Fruit fly (Drosophila melanogaster): ENCODE results near the gene CG9205.
A peak's percentile ranks its signal among the peaks of the same experiment; 100 is the strongest.

DNA sequence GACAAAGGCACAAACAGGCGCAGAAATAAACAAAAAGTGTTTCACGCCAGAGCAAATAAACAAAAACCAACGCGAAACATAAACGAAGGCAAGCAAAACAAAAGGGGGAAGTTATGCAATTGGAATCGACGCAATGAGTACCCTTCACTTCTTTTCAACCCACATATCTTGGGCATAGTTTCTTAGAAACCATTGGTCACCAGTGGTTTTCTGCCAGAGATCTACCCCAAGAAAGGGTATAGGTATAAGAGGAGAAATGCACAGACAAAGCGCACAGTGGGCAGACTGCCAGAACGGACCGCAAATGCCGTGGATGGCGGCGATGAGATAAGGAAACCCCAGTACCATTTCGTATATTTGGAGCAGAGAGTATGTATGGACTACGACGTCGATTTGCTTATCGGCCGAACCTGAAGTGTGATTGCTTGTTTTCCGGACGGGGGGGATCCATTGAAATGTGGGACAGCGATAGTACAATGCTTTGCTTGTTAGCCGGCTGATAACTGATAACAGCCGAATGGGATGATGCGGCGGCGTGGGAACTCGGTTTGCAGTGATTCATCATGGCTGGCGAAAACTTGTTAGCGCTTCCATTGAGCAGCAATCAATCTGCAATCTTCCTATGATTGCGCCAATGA, 3.5 kb upstream of the CG9205 start:
- TF ChIP-seq Hnf4 (GFP tag; optimal IDR thresholded peaks at IDR 0.05) (peak; percentile 59), usp (GFP tag; optimal IDR thresholded peaks at IDR 0.05) (no peak), OdsH (GFP tag; optimal IDR thresholded peaks at IDR 0.05) (peak; percentile 54), CG9705 (GFP tag; optimal IDR thresholded peaks at IDR 0.05) (no peak), fru (GFP tag; optimal IDR thresholded peaks at IDR 0.05) (peak; percentile 55), pan (optimal IDR thresholded peaks at IDR 0.05) (no peak), br (GFP tag; optimal IDR thresholded peaks at IDR 0.05) (peak; percentile 50), dmrt93B (GFP tag; optimal IDR thresholded peaks at IDR 0.05) (no peak), Vsx2 (GFP tag; optimal IDR thresholded peaks at IDR 0.05; ENCODE audit: partially characterized antibody) (no peak), CrebA (GFP tag; optimal IDR thresholded peaks at IDR 0.05; ENCODE audit: borderline replicate concordance) (peak; percentile 17), psq (GFP tag; optimal IDR thresholded peaks at IDR 0.05) (peak; percentile 86)

All from whole organism, wandering third instar larva.